Worm (Caenorhabditis elegans): ENCODE results near the gene txt-17.
"Not testable (repeated sequence)": the region's sequence is repeated elsewhere in the genome, so short reads cannot be mapped to it uniquely, and the experiment has no call there.

- not testable (repeated sequence) for TF ChIP-seq mdl-1 (tag; optimal IDR thresholded peaks at IDR 0.05); ama-1 (optimal IDR thresholded peaks at IDR 0.05); unc-39 (tag; optimal IDR thresholded peaks at IDR 0.05); snpc-4 (tag; optimal IDR thresholded peaks at IDR 0.05); R02D3.7 (tag; optimal IDR thresholded peaks at IDR 0.05); elt-3 (tag; optimal IDR thresholded peaks at IDR 0.05); ztf-11 (tag; optimal IDR thresholded peaks at IDR 0.05); nhr-11 (tag; optimal IDR thresholded peaks at IDR 0.05); dmd-4 (tag; optimal IDR thresholded peaks at IDR 0.05); unc-62 (GFP tag; optimal IDR thresholded peaks at IDR 0.05); lin-39 (tag; optimal IDR thresholded peaks at IDR 0.05)
Observed at ce11 chrV:7062790-7063189, 9.8 kb upstream of the txt-17 start, which contains the start of gene tmem-258.
